Worm (Caenorhabditis elegans): ENCODE measurements around the gene C18A3.10.
A peak's percentile ranks its signal among the peaks of the same experiment; 100 is the strongest.

The C18A3.10 gene

ce11 chrII:5702611-5703192, 12.9 kb downstream of the C18A3.10 start:
- TF ChIP-seq ttx-3 (tag; optimal IDR thresholded peaks at IDR 0.05) (no peak), pha-4 (tag; optimal IDR thresholded peaks at IDR 0.05) (no peak), ceh-31 (tag; optimal IDR thresholded peaks at IDR 0.05) (peak; percentile 62), unc-42 (tag; optimal IDR thresholded peaks at IDR 0.05) (peak; percentile 49)

ce11 chrII:5701485-5701884, 14.2 kb downstream of the C18A3.10 start:
- TF ChIP-seq elt-4 (tag; optimal IDR thresholded peaks at IDR 0.05): no peak
- TF ChIP-seq hlh-15 (tag; optimal IDR thresholded peaks at IDR 0.05): no peak
- TF ChIP-seq ceh-34 (tag; optimal IDR thresholded peaks at IDR 0.05): no peak
- TF ChIP-seq dve-1 (tag; optimal IDR thresholded peaks at IDR 0.05): peak; percentile 39
- peak; percentile 66 for TF ChIP-seq ama-1 (optimal IDR thresholded peaks at IDR 0.05)
- no peak for TF ChIP-seq ztf-16 (tag; optimal IDR thresholded peaks at IDR 0.05)
- no peak for TF ChIP-seq Y22D7AL.16 (tag; optimal IDR thresholded peaks at IDR 0.05)
- no peak for TF ChIP-seq fkh-10 (GFP tag; optimal IDR thresholded peaks at IDR 0.05)
- no peak for TF ChIP-seq hlh-13 (GFP tag; optimal IDR thresholded peaks at IDR 0.05)
- no peak for TF ChIP-seq ceh-31 (tag; optimal IDR thresholded peaks at IDR 0.05)
- no peak for TF ChIP-seq ceh-2 (tag; optimal IDR thresholded peaks at IDR 0.05)
- TF ChIP-seq ceh-45 (GFP tag; IDR thresholded peaks at IDR 0.05): no peak
- peak; percentile 21 for TF ChIP-seq elt-2 (tag; optimal IDR thresholded peaks at IDR 0.05)
- TF ChIP-seq hlh-30 (tag; optimal IDR thresholded peaks at IDR 0.05; ENCODE audit: insufficient read depth): peak; percentile 15
- no peak for TF ChIP-seq pha-4 (tag; optimal IDR thresholded peaks at IDR 0.05)
- TF ChIP-seq ttx-3 (tag; optimal IDR thresholded peaks at IDR 0.05): no peak
- no peak for TF ChIP-seq unc-42 (tag; optimal IDR thresholded peaks at IDR 0.05)

- TF ChIP-seq C38D4.7 (GFP tag; optimal IDR thresholded peaks at IDR 0.05) (no peak), hlh-8 (tag; optimal IDR thresholded peaks at IDR 0.05) (no peak), che-1 (tag; optimal IDR thresholded peaks at IDR 0.05) (no peak), hlh-30 (tag; optimal IDR thresholded peaks at IDR 0.05; ENCODE audit: insufficient read depth) (no peak), madf-2 (tag; optimal IDR thresholded peaks at IDR 0.05) (no peak), fkh-6 (tag; optimal IDR thresholded peaks at IDR 0.05) (no peak), Y22D7AL.16 (tag; optimal IDR thresholded peaks at IDR 0.05) (no peak), pag-3 (tag; optimal IDR thresholded peaks at IDR 0.05; ENCODE audit: borderline replicate concordance) (no peak), fax-1 (tag; optimal IDR thresholded peaks at IDR 0.05) (no peak), ceh-6 (GFP tag; optimal IDR thresholded peaks at IDR 0.05) (no peak), ceh-22 (tag; optimal IDR thresholded peaks at IDR 0.05) (no peak)
Observed at ce11 chrII:5698869-5699268, 16.8 kb downstream of the C18A3.10 start, which contains the start of the genes C25H3.10 and C25H3.1. TSS of gene C25H3.10 (minus strand) at chrII:5698969. TSS of gene C25H3.1 (plus strand) at chrII:5699071.

ce11 chrII:5698254-5698653, 17.4 kb downstream of the C18A3.10 start:
- TF ChIP-seq pax-1 (tag; optimal IDR thresholded peaks at IDR 0.05) (no peak), elt-2 (tag; optimal IDR thresholded peaks at IDR 0.05) (peak; percentile 29), pros-1 (tag; optimal IDR thresholded peaks at IDR 0.05) (no peak)

ce11 chrII:5697338-5697737, 18.3 kb downstream of the C18A3.10 start:
- TF ChIP-seq fkh-6 (tag; optimal IDR thresholded peaks at IDR 0.05): no peak
- no peak for TF ChIP-seq hlh-8 (tag; optimal IDR thresholded peaks at IDR 0.05)
- TF ChIP-seq fkh-10 (GFP tag; optimal IDR thresholded peaks at IDR 0.05): no peak
- no peak for TF ChIP-seq ets-4 (tag; optimal IDR thresholded peaks at IDR 0.05)
- no peak for TF ChIP-seq tbx-2 (tag; optimal IDR thresholded peaks at IDR 0.05)
- TF ChIP-seq hlh-13 (GFP tag; optimal IDR thresholded peaks at IDR 0.05): no peak
- TF ChIP-seq hlh-6 (tag; optimal IDR thresholded peaks at IDR 0.05): no peak
- TF ChIP-seq dve-1 (tag; optimal IDR thresholded peaks at IDR 0.05): no peak

ce11 chrII:5696218-5696617, 19.4 kb downstream of the C18A3.10 start:
- TF ChIP-seq hlh-13 (GFP tag; optimal IDR thresholded peaks at IDR 0.05): no peak
- TF ChIP-seq pax-1 (tag; optimal IDR thresholded peaks at IDR 0.05): no peak
- no peak for TF ChIP-seq ceh-9 (tag; optimal IDR thresholded peaks at IDR 0.05)
- no peak for TF ChIP-seq elt-4 (tag; optimal IDR thresholded peaks at IDR 0.05)
- no peak for TF ChIP-seq hlh-15 (tag; optimal IDR thresholded peaks at IDR 0.05)
- no peak for TF ChIP-seq unc-86 (tag; optimal IDR thresholded peaks at IDR 0.05)
- TF ChIP-seq ceh-22 (tag; optimal IDR thresholded peaks at IDR 0.05): no peak
- no peak for TF ChIP-seq ceh-19 (GFP tag; optimal IDR thresholded peaks at IDR 0.05)
- TF ChIP-seq ceh-6 (GFP tag; optimal IDR thresholded peaks at IDR 0.05): no peak
- no peak for TF ChIP-seq npax-4 (tag; optimal IDR thresholded peaks at IDR 0.05)
- TF ChIP-seq eyg-1 (tag; optimal IDR thresholded peaks at IDR 0.05): no peak
- no peak for TF ChIP-seq nhr-11 (tag; optimal IDR thresholded peaks at IDR 0.05)
- no peak for TF ChIP-seq pha-2 (tag; optimal IDR thresholded peaks at IDR 0.05)
- no peak for TF ChIP-seq ceh-31 (tag; optimal IDR thresholded peaks at IDR 0.05)
- no peak for TF ChIP-seq tbx-2 (tag; optimal IDR thresholded peaks at IDR 0.05)
- TF ChIP-seq nfya-1 (tag; optimal IDR thresholded peaks at IDR 0.05): no peak
- TF ChIP-seq ceh-48 (tag; optimal IDR thresholded peaks at IDR 0.05): no peak
